Fruit fly (Drosophila melanogaster) whole organism, pupa: ENCODE data around the gene CG33107.

ENCODE experiments used
- CG10348 ChIP-seq: fragments of 200-800 bp; sonication (Bioruptor generic); IDR thresholded peaks from 2 replicates; pipeline ENCODE4 v1.3.6; 2022; ENCODE audit warnings: missing biosample characterization, missing genetic modification characterization
- CG12605 ChIP-seq: fragments of 200-800 bp; sonication (Bioruptor generic); IDR thresholded peaks from 2 replicates; pipeline ENCODE4 v1.3.6; 2022; ENCODE audit warnings: missing biosample characterization, missing genetic modification characterization
- CG13204 ChIP-seq: fragments of 200-800 bp; sonication (Bioruptor generic); optimal IDR thresholded peaks from 2 replicates; lab custom pipeline; 2018; ENCODE audit warnings: missing biosample characterization, mild to moderate bottlenecking, missing genetic modification characterization, moderate library complexity
- CG14655 ChIP-seq: fragments of 200-800 bp; sonication (Bioruptor generic); optimal IDR thresholded peaks from 3 replicates; lab custom pipeline; 2017; ENCODE audit warnings: mild to moderate bottlenecking, missing biosample characterization, missing genetic modification reagents, missing genetic modification characterization
- CG15710 ChIP-seq: fragments of 200-800 bp; sonication (Bioruptor generic); optimal IDR thresholded peaks from 2 replicates; lab custom pipeline; 2018; ENCODE audit warnings: missing biosample characterization, mild to moderate bottlenecking, missing genetic modification characterization, moderate library complexity
- CG17806 ChIP-seq: fragments of 200-800 bp; sonication (Bioruptor generic); optimal IDR thresholded peaks from 2 replicates; lab custom pipeline; 2018; ENCODE audit warnings: missing biosample characterization, mild to moderate bottlenecking, missing genetic modification characterization, moderate library complexity
- CG32121 ChIP-seq: fragments of 200-800 bp; sonication (Bioruptor generic); IDR thresholded peaks from 2 replicates; pipeline ENCODE4 v1.3.6; 2022; ENCODE audit warnings: missing biosample characterization, missing genetic modification characterization
- CG34367 ChIP-seq: fragments of 200-800 bp; sonication (Bioruptor generic); optimal IDR thresholded peaks from 2 replicates; lab custom pipeline; 2018; ENCODE audit warnings: missing biosample characterization, mild to moderate bottlenecking, missing genetic modification characterization
- CG4496 ChIP-seq: fragments of 200-800 bp; sonication (Bioruptor generic); IDR thresholded peaks from 3 replicates; pipeline ENCODE4 v1.3.6; 2022; ENCODE audit warnings: missing biosample characterization, missing genetic modification characterization
- CG8159 ChIP-seq: fragments of 200-800 bp; sonication (Bioruptor generic); optimal IDR thresholded peaks from 3 replicates; lab custom pipeline; 2018; ENCODE audit warnings: missing biosample characterization, mild to moderate bottlenecking, missing genetic modification characterization, moderate library complexity
- CG8301 ChIP-seq: fragments of 200-800 bp; sonication (Bioruptor generic); optimal IDR thresholded peaks from 2 replicates; lab custom pipeline; 2018; ENCODE audit warnings: missing biosample characterization, mild to moderate bottlenecking, missing genetic modification characterization
- CG9948 ChIP-seq: fragments of 200-800 bp; sonication (Bioruptor generic); optimal IDR thresholded peaks from 2 replicates; lab custom pipeline; 2018; ENCODE audit warnings: missing biosample characterization, mild to moderate bottlenecking, missing genetic modification characterization, moderate library complexity
- D1 ChIP-seq: fragments of 200-800 bp; sonication (Bioruptor generic); optimal IDR thresholded peaks from 2 replicates; lab custom pipeline; 2018; ENCODE audit warnings: missing biosample characterization, mild to moderate bottlenecking, missing genetic modification characterization, moderate library complexity
- EcR ChIP-seq: fragments of 200-800 bp; sonication (Bioruptor generic); optimal IDR thresholded peaks from 3 replicates; lab custom pipeline; 2019; ENCODE audit warnings: missing biosample characterization, missing genetic modification characterization, mild to moderate bottlenecking, moderate library complexity, missing genetic modification reagents
- Ets98B ChIP-seq: fragments of 200-800 bp; sonication (Bioruptor generic); IDR thresholded peaks from 2 replicates; pipeline ENCODE4 v1.3.6; 2022; ENCODE audit warnings: missing biosample characterization, missing genetic modification characterization
- Pif1A ChIP-seq: fragments of 200-800 bp; sonication (Bioruptor generic); optimal IDR thresholded peaks from 3 replicates; lab custom pipeline; 2016; ENCODE audit warnings: missing biosample characterization, missing genetic modification characterization
- Pif1B ChIP-seq: fragments of 200-800 bp; sonication (Bioruptor generic); optimal IDR thresholded peaks from 3 replicates; lab custom pipeline; 2016; ENCODE audit warnings: missing biosample characterization, missing genetic modification characterization
- Snoo ChIP-seq: fragments of 200-800 bp; sonication (Bioruptor generic); optimal IDR thresholded peaks from 3 replicates; lab custom pipeline; 2017; ENCODE audit warnings: missing biosample characterization, mild to moderate bottlenecking, missing genetic modification characterization, inconsistent platforms
- fd96Ca ChIP-seq: fragments of 200-800 bp; sonication (Bioruptor generic); IDR thresholded peaks from 3 replicates; pipeline ENCODE4 v1.3.6; 2022; ENCODE audit warnings: missing biosample characterization, missing genetic modification characterization
- gl ChIP-seq: fragments of 200-800 bp; sonication (Bioruptor generic); optimal IDR thresholded peaks from 2 replicates; lab custom pipeline; 2018; ENCODE audit warnings: missing biosample characterization, mild to moderate bottlenecking, missing genetic modification characterization
- rn ChIP-seq: fragments of 200-800 bp; sonication (Bioruptor generic); IDR thresholded peaks from 2 replicates; pipeline ENCODE4 v1.3.6; 2022; ENCODE audit warnings: missing biosample characterization, missing genetic modification characterization

CG33107 gene

dm6 chr3R:22550306-22550812 lies 34.2 kb downstream of the CG33107 start, which contains the start of gene bond:
Gene bond (plus strand): TSS chr3R:22550680.
- TF ChIP-seq D1 (tag; lab: Kevin White, UChicago) (no peak), CG17806 (no peak), gl (tag; lab: Kevin White, UChicago) (no peak), CG8159 (tag; lab: Kevin White, UChicago) (no peak), fd96Ca (GFP tag; lab: Robert Waterston, UW) (no peak), CG13204 (GFP tag; lab: Kevin White, UChicago) (no peak), CG12605 (GFP tag; lab: Robert Waterston, UW) (no peak), CG14655 (GFP tag; lab: Kevin White, UChicago) (no peak), CG34367 (no peak), CG8301 (tag; lab: Kevin White, UChicago) (no peak), CG9948 (tag; lab: Kevin White, UChicago) (no peak)

- TF ChIP-seq Pif1B (GFP tag; lab: Kevin White, UChicago) = no peak
- no peak for TF ChIP-seq EcR (GFP tag; lab: Kevin White, UChicago)
- TF ChIP-seq CG8301 (tag; lab: Kevin White, UChicago) = peak; percentile 0
- no peak for TF ChIP-seq Pif1A (GFP tag; lab: Kevin White, UChicago)
- peak; percentile 68; the same call in 1 of the 2 replicates for TF ChIP-seq Ets98B (GFP tag; lab: Robert Waterston, UW)
- 0 out of 3 replicates have a peak, but pooled peaks have one; percentile 30 for TF ChIP-seq CG4496 (GFP tag; lab: Robert Waterston, UW)
- peak; percentile 18; the same call in 1 of the 2 replicates for TF ChIP-seq CG12605 (GFP tag; lab: Robert Waterston, UW)
- TF ChIP-seq Snoo (tag; lab: Kevin White, UChicago) = peak; percentile 31
Measured at dm6 chr3R:22547585-22548022, 36.9 kb downstream of the CG33107 start, which contains the start of gene AdipoR. Gene AdipoR (minus strand): TSS chr3R:22547846.

dm6 chr3R:22546017-22546416 lies 38.5 kb downstream of the CG33107 start:
- TF ChIP-seq CG9948 (tag; lab: Kevin White, UChicago) = no peak
- no peak for TF ChIP-seq CG8159 (tag; lab: Kevin White, UChicago)
- no peak for TF ChIP-seq D1 (tag; lab: Kevin White, UChicago)
- no peak for TF ChIP-seq EcR (GFP tag; lab: Kevin White, UChicago)
- TF ChIP-seq gl (tag; lab: Kevin White, UChicago) = no peak
- no peak for TF ChIP-seq Ets98B (GFP tag; lab: Robert Waterston, UW)
- TF ChIP-seq rn (GFP tag; lab: Robert Waterston, UW) = no peak
- no peak for TF ChIP-seq Pif1A (GFP tag; lab: Kevin White, UChicago)
- no peak for TF ChIP-seq Snoo (tag; lab: Kevin White, UChicago)
- TF ChIP-seq CG4496 (GFP tag; lab: Robert Waterston, UW) = no peak
- TF ChIP-seq fd96Ca (GFP tag; lab: Robert Waterston, UW) = no peak

- no peak for TF ChIP-seq CG9948 (tag; lab: Kevin White, UChicago)
- TF ChIP-seq Snoo (tag; lab: Kevin White, UChicago) = no peak
Measured at dm6 chr3R:22542773-22543411, 41.6 kb downstream of the CG33107 start.

dm6 chr3R:22540686-22541085 lies 43.8 kb downstream of the CG33107 start:
- no peak for TF ChIP-seq CG17806
- no peak for TF ChIP-seq Ets98B (GFP tag; lab: Robert Waterston, UW)
- no peak for TF ChIP-seq CG32121 (GFP tag; lab: Robert Waterston, UW)
- TF ChIP-seq EcR (GFP tag; lab: Kevin White, UChicago) = no peak
- TF ChIP-seq D1 (tag; lab: Kevin White, UChicago) = no peak
- TF ChIP-seq Snoo (tag; lab: Kevin White, UChicago) = no peak
- TF ChIP-seq CG12605 (GFP tag; lab: Robert Waterston, UW) = no peak
- TF ChIP-seq CG14655 (GFP tag; lab: Kevin White, UChicago) = no peak

dm6 chr3R:22539762-22540161 lies 44.8 kb downstream of the CG33107 start, which contains the start of gene CG5326:
Gene CG5326 (minus strand): TSS chr3R:22539919.
- TF ChIP-seq CG15710 (tag; lab: Kevin White, UChicago) (peak; percentile 13), CG12605 (GFP tag; lab: Robert Waterston, UW) (no peak), EcR (GFP tag; lab: Kevin White, UChicago) (peak; percentile 74), Snoo (tag; lab: Kevin White, UChicago) (no peak), CG13204 (GFP tag; lab: Kevin White, UChicago) (peak; percentile 84), gl (tag; lab: Kevin White, UChicago) (peak; percentile 3), CG8159 (tag; lab: Kevin White, UChicago) (peak; percentile 5)

- TF ChIP-seq CG13204 (GFP tag; lab: Kevin White, UChicago) (no peak), CG15710 (tag; lab: Kevin White, UChicago) (peak; percentile 23), CG8301 (tag; lab: Kevin White, UChicago) (no peak), CG10348 (no peak), fd96Ca (GFP tag; lab: Robert Waterston, UW) (no peak), CG9948 (tag; lab: Kevin White, UChicago) (peak; percentile 17), rn (GFP tag; lab: Robert Waterston, UW) (no peak), Ets98B (GFP tag; lab: Robert Waterston, UW) (no peak), CG14655 (GFP tag; lab: Kevin White, UChicago) (no peak), Pif1B (GFP tag; lab: Kevin White, UChicago) (no peak), CG12605 (GFP tag; lab: Robert Waterston, UW) (no peak), gl (tag; lab: Kevin White, UChicago) (no peak), EcR (GFP tag; lab: Kevin White, UChicago) (no peak), CG8159 (tag; lab: Kevin White, UChicago) (peak; percentile 50), CG4496 (GFP tag; lab: Robert Waterston, UW) (no peak), Snoo (tag; lab: Kevin White, UChicago) (no peak), CG17806 (peak; percentile 1), CG32121 (GFP tag; lab: Robert Waterston, UW) (no peak), CG34367 (no peak), Pif1A (GFP tag; lab: Kevin White, UChicago) (peak; percentile 16), D1 (tag; lab: Kevin White, UChicago) (no peak)
Measured at dm6 chr3R:22538877-22539276, 45.6 kb downstream of the CG33107 start.
